Worm (Caenorhabditis elegans) whole organism, midembryonic: ENCODE data around the gene gcy-8.

Experiments
- T22C8.4 ChIP-seq: fragments of 200-800 bp; sonication (Bioruptor generic); IDR thresholded peaks from 2 replicates; pipeline ENCODE4 v1.3.6; 2022; ENCODE audit warnings: missing genetic modification characterization, missing compliant biosample characterization
- cog-1 ChIP-seq: sonication (generic microtip); optimal IDR thresholded peaks from 2 replicates; lab custom pipeline; 2016; ENCODE audit warnings: missing genetic modification characterization, missing compliant biosample characterization
- flt-1 ChIP-seq: fragments of 200-800 bp; sonication (Bioruptor generic); IDR thresholded peaks from 2 replicates; pipeline ENCODE4 v1.3.6; 2022; ENCODE audit warnings: missing genetic modification characterization, missing compliant biosample characterization
- klf-2 ChIP-seq: fragments of 200-800 bp; sonication (Bioruptor generic); conservative IDR thresholded peaks from 2 replicates; pipeline ENCODE4 v1.3.6; 2022; ENCODE audit warnings: missing genetic modification reagents, missing genetic modification characterization, missing compliant biosample characterization
- tab-1 ChIP-seq: fragments of 200-800 bp; sonication (Bioruptor generic); IDR thresholded peaks from 2 replicates; pipeline ENCODE4 v1.3.6; 2022; ENCODE audit warnings: missing genetic modification characterization, missing compliant biosample characterization
- ztf-23 ChIP-seq: fragments of 200-800 bp; sonication (Bioruptor generic); IDR thresholded peaks from 2 replicates; pipeline ENCODE4 v1.3.6; 2022; ENCODE audit warnings: missing genetic modification reagents, missing genetic modification characterization, missing compliant biosample characterization
- ztf-29 ChIP-seq: fragments of 200-800 bp; sonication (Bioruptor generic); IDR thresholded peaks from 2 replicates; pipeline ENCODE4 v1.3.6; 2022; ENCODE audit warnings: missing genetic modification reagents, missing genetic modification characterization, missing compliant biosample characterization

DNA sequence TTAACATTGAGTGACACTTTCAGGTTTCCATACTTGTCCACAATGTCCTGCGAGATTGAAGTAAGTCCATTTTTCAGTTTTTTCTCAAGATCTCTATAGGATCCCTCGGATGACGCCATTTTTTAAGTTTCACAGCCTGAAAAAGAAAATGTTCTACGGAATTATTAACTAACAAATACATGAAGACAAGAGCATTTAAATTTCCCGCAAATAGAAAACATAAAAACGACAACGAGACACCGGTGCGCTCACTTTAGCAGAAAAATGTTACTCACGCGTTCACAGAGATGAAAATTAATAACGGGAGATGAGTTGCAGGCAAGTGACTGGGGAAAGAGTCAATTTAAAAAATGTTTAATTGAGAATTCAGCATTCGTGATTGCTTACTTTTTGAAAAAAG lies 18.5 kb downstream of the gcy-8 start, which contains the start of gene czw-1:
- TF ChIP-seq ztf-23 (GFP tag; lab: Robert Waterston, UW) (no peak), T22C8.4 (GFP tag; lab: Robert Waterston, UW) (no peak), klf-2 (GFP tag; lab: Robert Waterston, UW) (no peak), cog-1 (no peak), flt-1 (GFP tag; lab: Robert Waterston, UW) (no peak), ztf-29 (GFP tag; lab: Robert Waterston, UW) (no peak), tab-1 (GFP tag; lab: Robert Waterston, UW) (no peak)
